In the genomic region with DNA sequence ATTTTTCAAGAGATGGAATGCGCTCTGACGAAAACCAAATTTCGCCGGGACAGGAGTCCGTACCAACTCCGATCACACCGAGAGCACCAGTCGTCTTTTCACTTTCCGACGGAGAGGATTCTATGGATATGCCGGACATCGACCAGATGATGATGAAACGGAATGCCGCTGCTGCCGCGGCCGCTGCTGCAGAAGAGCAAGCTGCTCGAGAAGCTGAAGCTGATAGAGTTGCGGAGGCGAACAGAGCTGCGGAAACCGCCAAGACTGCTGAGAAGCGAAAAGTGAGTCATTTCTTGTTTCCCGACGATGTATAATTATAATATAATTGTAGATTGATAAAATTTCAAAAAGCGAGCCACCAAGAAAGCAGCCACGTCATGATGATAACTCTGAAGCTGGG, we compare ENCODE assay signal across 2 worm cellular contexts.
TF ChIP-seq lines count a peak whose summit lies in the region.

No protein-coding gene starts in this region.

TF ChIP-seq in whole organism, L4 larva, 104 proteins besides CTCF, POLR2A, EP300 and RAD21:
- no peak for TF ChIP-seq attf-4 (tag; optimal IDR thresholded peaks at IDR 0.05; lab: Kevin White, UChicago)
- no peak for TF ChIP-seq rbr-2 (tag; optimal IDR thresholded peaks at IDR 0.05; lab: Kevin White, UChicago)
- TF ChIP-seq ztf-11 (tag; optimal IDR thresholded peaks at IDR 0.05; lab: Kevin White, UChicago) = no peak
- TF ChIP-seq lin-38 (GFP tag; IDR thresholded peaks at IDR 0.05; lab: Robert Waterston, UW) = no peak
- TF ChIP-seq F49E8.2 (tag; optimal IDR thresholded peaks at IDR 0.05; lab: Kevin White, UChicago; ENCODE audit: borderline replicate concordance) = no peak
- no peak for TF ChIP-seq daf-19 (GFP tag; conservative IDR thresholded peaks at IDR 0.05; lab: Robert Waterston, UW)
- no peak for TF ChIP-seq zip-2 (tag; optimal IDR thresholded peaks at IDR 0.05; lab: Kevin White, UChicago)
- TF ChIP-seq R02D3.7 (tag; optimal IDR thresholded peaks at IDR 0.05; lab: Kevin White, UChicago) = no peak
- no peak for TF ChIP-seq madf-5 (GFP tag; IDR thresholded peaks at IDR 0.05; lab: Robert Waterston, UW)
- TF ChIP-seq set-16 (GFP tag; IDR thresholded peaks at IDR 0.05; lab: Robert Waterston, UW) = peak; percentile 81
- TF ChIP-seq egl-43 (GFP tag; IDR thresholded peaks at IDR 0.05; lab: Robert Waterston, UW) = no peak
- no peak for TF ChIP-seq zfp-2 (tag; optimal IDR thresholded peaks at IDR 0.05; lab: Kevin White, UChicago)
- TF ChIP-seq hif-1 (tag; optimal IDR thresholded peaks at IDR 0.05; lab: Kevin White, UChicago) = no peak
- TF ChIP-seq daf-16 (GFP tag; optimal IDR thresholded peaks at IDR 0.05; lab: Kevin White, UChicago) = no peak
- no peak for TF ChIP-seq daf-16 (tag; optimal IDR thresholded peaks at IDR 0.05; lab: Kevin White, UChicago)
- TF ChIP-seq snpc-4 (tag; optimal IDR thresholded peaks at IDR 0.05; lab: Kevin White, UChicago) = no peak
- TF ChIP-seq jun-1 (tag; optimal IDR thresholded peaks at IDR 0.05; lab: Kevin White, UChicago) = no peak
- TF ChIP-seq zfp-3 (GFP tag; conservative IDR thresholded peaks at IDR 0.05; lab: Robert Waterston, UW) = no peak
- TF ChIP-seq nhr-48 (tag; optimal IDR thresholded peaks at IDR 0.05; lab: Kevin White, UChicago) = no peak
- TF ChIP-seq D1046.2 (GFP tag; IDR thresholded peaks at IDR 0.05; lab: Robert Waterston, UW) = 0 out of 2 replicates have a peak, but pooled peaks have one; percentile 27
- no peak for TF ChIP-seq spr-1 (tag; optimal IDR thresholded peaks at IDR 0.05; lab: Kevin White, UChicago)
- no peak for TF ChIP-seq hmg-1.1 (GFP tag; IDR thresholded peaks at IDR 0.05; lab: Robert Waterston, UW)
- peak in 1 of 2 experiments; percentile 64 for TF ChIP-seq unc-62 (GFP tag; optimal IDR thresholded peaks at IDR 0.05 in 1 of 2; lab: Kevin White, UChicago)
- no peak for TF ChIP-seq unc-62 (tag; optimal IDR thresholded peaks at IDR 0.05; lab: Kevin White, UChicago)
TF ChIP-seq in whole organism, L4 larva: peak in this region for 3.

TF ChIP-seq in whole organism, young adult, 124 proteins besides CTCF, POLR2A, EP300 and RAD21:
- TF ChIP-seq athp-1 (tag; optimal IDR thresholded peaks at IDR 0.05; lab: Kevin White, UChicago) (no peak), egrh-3 (GFP tag; IDR thresholded peaks at IDR 0.05; lab: Robert Waterston, UW) (peak; percentile 71)
